Worm (Caenorhabditis elegans) whole organism, L4 larva: ENCODE data around the gene fbxb-2.

ENCODE experiments used
- F49E8.2 ChIP-seq: sonication (generic microtip); optimal IDR thresholded peaks from 2 replicates; lab custom pipeline; 2016; ENCODE audit warnings: missing compliant biosample characterization, mild to moderate bottlenecking, missing genetic modification characterization, borderline replicate concordance
- R02D3.7 ChIP-seq: fragments of 150-350 bp; sonication (generic microtip); optimal IDR thresholded peaks from 3 replicates; lab custom pipeline; 2014; ENCODE audit warnings: missing biosample characterization, missing genetic modification characterization
- Y105C5A.15 ChIP-seq: fragments of 200-800 bp; sonication (Bioruptor generic); IDR thresholded peaks from 2 replicates; pipeline ENCODE4 v1.3.6; 2022; ENCODE audit warnings: missing genetic modification characterization, missing compliant biosample characterization
- Y48G9A.11 ChIP-seq: fragments of 200-800 bp; sonication (Bioruptor generic); IDR thresholded peaks from 2 replicates; pipeline ENCODE4 v1.3.6; 2022; ENCODE audit warnings: missing genetic modification reagents, missing genetic modification characterization, missing compliant biosample characterization
- Y5F2A.4 ChIP-seq: fragments of 200-800 bp; sonication (Bioruptor generic); optimal IDR thresholded peaks from 2 replicates; lab custom pipeline; 2018; ENCODE audit warnings: mild to moderate bottlenecking, missing genetic modification characterization, missing compliant biosample characterization
- ZK546.5 ChIP-seq, 2 experiments: sonication (generic microtip); optimal IDR thresholded peaks; 2 replicates each; lab custom pipeline; 2017; ENCODE audit warnings: missing biosample characterization in 2 of 2, missing genetic modification characterization in 2 of 2
- aha-1 ChIP-seq: fragments of 150-350 bp; peaks from one replicate; lab custom pipeline; 2014; ENCODE audit warnings: missing biosample characterization, missing genetic modification characterization
- ama-1 ChIP-seq: fragments of 150-350 bp; optimal IDR thresholded peaks from 2 replicates; lab custom pipeline; 2014; ENCODE audit warnings: inconsistent platforms, mixed read lengths
- attf-4 ChIP-seq: sonication (generic microtip); optimal IDR thresholded peaks from 3 replicates; lab custom pipeline; 2017; ENCODE audit warnings: missing biosample characterization, missing genetic modification characterization
- ceh-20 ChIP-seq: fragments of 200-800 bp; sonication (Bioruptor generic); IDR thresholded peaks from 2 replicates; pipeline ENCODE4 v1.3.6; 2022; ENCODE audit warnings: missing genetic modification reagents, missing genetic modification characterization, missing compliant biosample characterization
- ceh-32 ChIP-seq: sonication (generic microtip); optimal IDR thresholded peaks from 2 replicates; lab custom pipeline; 2016; ENCODE audit warnings: mild to moderate bottlenecking, missing genetic modification characterization, missing compliant biosample characterization; ENCODE audit not compliant: poor library complexity
- daf-12 ChIP-seq: fragments of 150-350 bp; optimal IDR thresholded peaks from 2 replicates; lab custom pipeline; 2014; ENCODE audit warnings: missing biosample characterization, missing genetic modification reagents, missing genetic modification characterization
- daf-16 ChIP-seq, 3 experiments: sonication (generic microtip); optimal IDR thresholded peaks; 2 replicates each; lab custom pipeline; 2016 to 2017; ENCODE audit warnings: missing genetic modification characterization in 3 of 3, missing genetic modification reagents in 3 of 3, mild to moderate bottlenecking in 2 of 3, missing compliant biosample characterization in 2 of 3, missing biosample characterization in 1 of 3, moderate library complexity in 1 of 3
- dmd-6 ChIP-seq: fragments of 200-800 bp; sonication (Bioruptor generic); IDR thresholded peaks from 2 replicates; pipeline ENCODE4 v1.3.6; 2022; ENCODE audit warnings: missing genetic modification reagents, missing genetic modification characterization, missing compliant biosample characterization
- dmd-8 ChIP-seq: fragments of 200-800 bp; sonication (Bioruptor generic); IDR thresholded peaks from 2 replicates; pipeline ENCODE4 v1.3.6; 2022; ENCODE audit warnings: missing genetic modification characterization, missing compliant biosample characterization
- dpl-1 ChIP-seq: fragments of 150-350 bp; optimal IDR thresholded peaks from 2 replicates; lab custom pipeline; 2014; ENCODE audit warnings: missing biosample characterization, missing genetic modification reagents, missing genetic modification characterization
- dve-1 ChIP-seq: sonication (generic microtip); optimal IDR thresholded peaks from 2 replicates; lab custom pipeline; 2017; ENCODE audit warnings: antibody characterized with exemption, mild to moderate bottlenecking, missing genetic modification characterization, missing compliant biosample characterization; ENCODE audit not compliant: insufficient read depth
- fos-1 ChIP-seq: fragments of 150-350 bp; optimal IDR thresholded peaks from 2 replicates; lab custom pipeline; 2014; ENCODE audit warnings: missing biosample characterization, missing genetic modification characterization
- hlh-30 ChIP-seq: sonication (generic microtip); optimal IDR thresholded peaks from 2 replicates; lab custom pipeline; 2017; ENCODE audit warnings: antibody characterized with exemption, mild to moderate bottlenecking, missing genetic modification characterization, missing compliant biosample characterization; ENCODE audit not compliant: insufficient read depth
- hmg-1.1 ChIP-seq: fragments of 200-800 bp; sonication (Bioruptor generic); IDR thresholded peaks from 2 replicates; pipeline ENCODE4 v1.3.6; 2022; ENCODE audit warnings: missing genetic modification reagents, missing genetic modification characterization, missing compliant biosample characterization
- jun-1 ChIP-seq: fragments of 150-350 bp; optimal IDR thresholded peaks from 2 replicates; lab custom pipeline; 2014; ENCODE audit warnings: missing biosample characterization, missing genetic modification reagents, missing genetic modification characterization
- lin-39 ChIP-seq: fragments of 150-350 bp; optimal IDR thresholded peaks from 2 replicates; lab custom pipeline; 2014; ENCODE audit warnings: missing biosample characterization, missing genetic modification reagents, missing genetic modification characterization
- lir-3 ChIP-seq: sonication (generic microtip); optimal IDR thresholded peaks from 2 replicates; lab custom pipeline; 2016; ENCODE audit warnings: mild to moderate bottlenecking, missing genetic modification characterization, missing compliant biosample characterization
- mdl-1 ChIP-seq, 2 experiments: fragments of 150-350 bp in 1 of 2; sonication (generic microtip) in 1 of 2; optimal IDR thresholded peaks; 2 replicates each; lab custom pipeline; 2014 to 2017; ENCODE audit warnings: missing biosample characterization in 2 of 2, missing genetic modification characterization in 2 of 2
- mdt-29 ChIP-seq: fragments of 200-800 bp; sonication (Bioruptor generic); IDR thresholded peaks from 2 replicates; pipeline ENCODE4 v1.3.6; 2022; ENCODE audit warnings: missing genetic modification reagents, missing genetic modification characterization, missing compliant biosample characterization
- mep-1 ChIP-seq: fragments of 150-350 bp; sonication (generic microtip); optimal IDR thresholded peaks from 3 replicates; lab custom pipeline; 2014; ENCODE audit warnings: missing biosample characterization, missing genetic modification characterization
- mes-2 ChIP-seq: sonication (generic microtip); optimal IDR thresholded peaks from 2 replicates; lab custom pipeline; 2016; ENCODE audit warnings: missing genotype, mild to moderate bottlenecking, missing genetic modification characterization, missing compliant biosample characterization; ENCODE audit not compliant: poor library complexity, severe bottlenecking
- mxl-2 ChIP-seq: fragments of 200-800 bp; sonication (Bioruptor generic); conservative IDR thresholded peaks from 2 replicates; pipeline ENCODE4 v1.3.6; 2022; ENCODE audit warnings: missing genetic modification reagents, missing genetic modification characterization, missing compliant biosample characterization
- nhr-11 ChIP-seq: fragments of 150-350 bp; optimal IDR thresholded peaks from 2 replicates; lab custom pipeline; 2014; ENCODE audit warnings: missing biosample characterization, missing genetic modification characterization
- nhr-237 ChIP-seq: sonication (generic microtip); optimal IDR thresholded peaks from 2 replicates; lab custom pipeline; 2017; ENCODE audit warnings: missing biosample characterization, missing genetic modification characterization
- nhr-28 ChIP-seq: fragments of 150-350 bp; optimal IDR thresholded peaks from 2 replicates; lab custom pipeline; 2014; ENCODE audit warnings: missing biosample characterization, missing genetic modification characterization
- nhr-41 ChIP-seq: fragments of 200-800 bp; sonication (Bioruptor generic); IDR thresholded peaks from 2 replicates; pipeline ENCODE4 v1.3.6; 2022; ENCODE audit warnings: missing genetic modification reagents, missing genetic modification characterization, missing compliant biosample characterization
- nhr-42 ChIP-seq: fragments of 200-800 bp; sonication (Bioruptor generic); IDR thresholded peaks from 2 replicates; pipeline ENCODE4 v1.3.6; 2022; ENCODE audit warnings: missing genetic modification characterization, missing compliant biosample characterization
- nhr-77 ChIP-seq: fragments of 150-350 bp; optimal IDR thresholded peaks from 2 replicates; lab custom pipeline; 2014; ENCODE audit warnings: missing biosample characterization, missing genetic modification characterization
- pha-4 ChIP-seq, 2 experiments: fragments of 150-350 bp in 1 of 2; fragments of 200-800 bp in 1 of 2; sonication (Bioruptor generic) in 1 of 2; IDR thresholded peaks in 1 of 2; optimal IDR thresholded peaks in 1 of 2; 2 replicates each; pipeline versions ENCODE4 v1.3.6 to Lab custom; 2014 to 2022; ENCODE audit warnings: missing genetic modification characterization in 2 of 2, missing genetic modification reagents in 2 of 2, missing biosample characterization in 1 of 2, missing compliant biosample characterization in 1 of 2
- php-3 ChIP-seq: fragments of 200-800 bp; sonication (Bioruptor generic); IDR thresholded peaks from 2 replicates; pipeline ENCODE4 v1.3.6; 2022; ENCODE audit warnings: missing genetic modification reagents, missing genetic modification characterization, missing compliant biosample characterization
- pqm-1 ChIP-seq: sonication (generic microtip); optimal IDR thresholded peaks from 2 replicates; lab custom pipeline; 2017; ENCODE audit warnings: missing biosample characterization, missing genetic modification characterization
- rbr-2 ChIP-seq: sonication (generic microtip); optimal IDR thresholded peaks from 2 replicates; lab custom pipeline; 2016; ENCODE audit warnings: missing genotype, missing genetic modification characterization, missing compliant biosample characterization
- saeg-2 ChIP-seq: fragments of 200-800 bp; sonication (Bioruptor generic); IDR thresholded peaks from 2 replicates; pipeline ENCODE4 v1.3.6; 2022; ENCODE audit warnings: missing genetic modification reagents, missing genetic modification characterization, missing compliant biosample characterization
- sdz-12 ChIP-seq: fragments of 200-800 bp; sonication (Bioruptor generic); optimal IDR thresholded peaks from 2 replicates; lab custom pipeline; 2018; ENCODE audit warnings: mild to moderate bottlenecking, missing genetic modification characterization, missing compliant biosample characterization
- set-16 ChIP-seq: fragments of 200-800 bp; sonication (Bioruptor generic); IDR thresholded peaks from 2 replicates; pipeline ENCODE4 v1.3.6; 2022; ENCODE audit warnings: missing genetic modification reagents, missing genetic modification characterization, missing compliant biosample characterization
- spr-1 ChIP-seq: sonication (generic microtip); optimal IDR thresholded peaks from 2 replicates; lab custom pipeline; 2016; ENCODE audit warnings: mild to moderate bottlenecking, missing genetic modification characterization, missing compliant biosample characterization
- vab-7 ChIP-seq: fragments of 200-800 bp; sonication (Bioruptor generic); IDR thresholded peaks from 2 replicates; pipeline ENCODE4 v1.3.6; 2022; ENCODE audit warnings: missing genetic modification reagents, missing genetic modification characterization, missing compliant biosample characterization
- zfp-3 ChIP-seq: fragments of 200-800 bp; sonication (Bioruptor generic); conservative IDR thresholded peaks from 2 replicates; pipeline ENCODE4 v1.3.6; 2022; ENCODE audit warnings: missing genetic modification reagents, missing genetic modification characterization, missing compliant biosample characterization

The fbxb-2 gene

ce11 chrV:19203299-19203698 is 33.8 kb downstream of the fbxb-2 start, which contains the start of gene Y39B6A.1 (continued):
- TF ChIP-seq hlh-30 (tag; lab: Kevin White, UChicago) (peak; percentile 14), mdl-1 (tag; optimal IDR thresholded peaks at IDR 0.05; lab: Kevin White, UChicago) (peak in 1 of 2 experiments; percentile 34), mdt-29 (GFP tag; lab: Robert Waterston, UW) (no peak), ama-1 (no peak), saeg-2 (GFP tag; lab: Robert Waterston, UW) (no peak), mxl-2 (no peak), pha-4 (GFP tag; IDR thresholded peaks at IDR 0.05; lab: Robert Waterston, UW) (no peak), pha-4 (tag; optimal IDR thresholded peaks at IDR 0.05; lab: Kevin White, UChicago) (no peak), lin-39 (no peak), Y48G9A.11 (GFP tag; lab: Robert Waterston, UW) (no peak), daf-16 (GFP tag; optimal IDR thresholded peaks at IDR 0.05; lab: Kevin White, UChicago) (no peak), daf-16 (tag; optimal IDR thresholded peaks at IDR 0.05; lab: Kevin White, UChicago) (peak; percentile 47), dve-1 (tag; lab: Kevin White, UChicago) (peak; percentile 70), nhr-28 (tag; lab: Kevin White, UChicago) (peak; percentile 62), sdz-12 (GFP tag; lab: Kevin White, UChicago) (no peak), pqm-1 (tag; lab: Kevin White, UChicago) (peak; percentile 5), ceh-20 (GFP tag; lab: Robert Waterston, UW) (no peak), dmd-6 (peak; percentile 45)

- TF ChIP-seq attf-4 (tag; lab: Kevin White, UChicago): no peak
- TF ChIP-seq vab-7 (GFP tag; lab: Robert Waterston, UW): no peak
- TF ChIP-seq set-16 (GFP tag; lab: Robert Waterston, UW): peak; percentile 89
- 0 out of 2 replicates have a peak, but pooled peaks have one; percentile 11 for TF ChIP-seq php-3 (GFP tag; lab: Robert Waterston, UW)
- TF ChIP-seq ceh-32: no peak
- TF ChIP-seq ceh-20 (GFP tag; lab: Robert Waterston, UW): no peak
- TF ChIP-seq mep-1 (tag; lab: Kevin White, UChicago): no peak
- no peak for TF ChIP-seq Y105C5A.15 (GFP tag; lab: Robert Waterston, UW)
- TF ChIP-seq fos-1 (tag; lab: Kevin White, UChicago): no peak
- TF ChIP-seq Y5F2A.4 (GFP tag; lab: Kevin White, UChicago): no peak
- no peak for TF ChIP-seq daf-12 (tag; lab: Kevin White, UChicago)
- TF ChIP-seq lir-3 (tag; lab: Kevin White, UChicago): no peak
- no peak for TF ChIP-seq ZK546.5 (tag; optimal IDR thresholded peaks at IDR 0.05; lab: Kevin White, UChicago)
- no peak for TF ChIP-seq F49E8.2
Observed at ce11 chrV:19202800-19203199, 34.3 kb downstream of the fbxb-2 start.

- peak; percentile 79 for TF ChIP-seq set-16 (GFP tag; lab: Robert Waterston, UW)
- TF ChIP-seq spr-1: no peak
- no peak for TF ChIP-seq dmd-6
Observed at ce11 chrV:19201190-19201589, 35.9 kb downstream of the fbxb-2 start.

DNA sequence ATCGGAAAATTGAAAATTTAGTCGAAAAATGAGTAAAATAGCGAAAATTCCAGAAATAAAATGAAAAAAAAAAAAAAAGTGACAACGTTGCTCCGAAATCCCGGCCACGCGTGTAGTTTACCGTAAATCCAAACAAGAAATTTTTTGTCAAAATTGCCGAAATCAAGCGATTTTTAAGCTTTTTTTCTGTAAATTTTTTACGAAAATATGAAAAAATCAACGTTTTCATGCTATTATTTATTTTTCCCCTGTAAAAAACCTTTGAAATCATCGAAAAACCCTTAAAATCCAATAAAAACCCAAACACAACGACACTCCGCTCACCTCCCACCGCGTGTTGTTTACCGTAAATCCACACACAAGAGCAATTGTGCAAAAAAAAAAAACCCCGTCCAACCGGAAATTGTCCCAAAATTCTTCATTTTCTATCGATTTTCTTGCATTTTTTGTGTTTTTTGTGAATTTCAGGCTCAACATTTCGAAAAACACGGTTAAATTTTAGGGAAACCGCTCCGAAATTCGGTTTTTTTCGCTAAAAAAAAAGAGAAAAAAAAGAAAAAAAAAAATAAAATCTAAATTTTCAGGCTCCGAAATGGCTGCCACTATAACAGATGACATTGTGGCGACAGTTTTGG is 47.0 kb downstream of the fbxb-2 start, which contains the start of the genes Y39B6A.3 and pph-5:
Gene Y39B6A.3, minus strand, starts transcription at position 51 of the 635 bp plus-strand sequence.
Gene pph-5, plus strand, starts transcription at position 585 of the 635 bp plus-strand sequence.
- TF ChIP-seq mes-2 (tag; lab: Kevin White, UChicago) (peak; percentile 48), dve-1 (tag; lab: Kevin White, UChicago) (peak; percentile 19), nhr-41 (GFP tag; lab: Robert Waterston, UW) (no peak), dpl-1 (GFP tag; lab: Kevin White, UChicago) (peak; percentile 37), Y48G9A.11 (GFP tag; lab: Robert Waterston, UW) (peak; percentile 99), nhr-42 (GFP tag; lab: Robert Waterston, UW) (no peak), rbr-2 (tag; lab: Kevin White, UChicago) (peak; percentile 35), R02D3.7 (tag; lab: Kevin White, UChicago) (peak; percentile 94), jun-1 (tag; lab: Kevin White, UChicago) (no peak), nhr-77 (tag; lab: Kevin White, UChicago) (no peak), spr-1 (no peak), pha-4 (GFP tag; IDR thresholded peaks at IDR 0.05; lab: Robert Waterston, UW) (no peak), pha-4 (tag; optimal IDR thresholded peaks at IDR 0.05; lab: Kevin White, UChicago) (no peak), nhr-11 (tag; lab: Kevin White, UChicago) (peak; percentile 14), zfp-3 (no peak), aha-1 (tag; lab: Kevin White, UChicago) (peak; percentile 24), hmg-1.1 (0 out of 2 replicates have a peak, but pooled peaks have one; percentile 26), nhr-237 (tag; lab: Kevin White, UChicago) (no peak), dmd-8 (GFP tag; lab: Robert Waterston, UW) (no peak)
